Worm (Caenorhabditis elegans) whole organism, young adult: ENCODE measurements around the gene C16C8.7.
A peak's percentile ranks its signal among the peaks of the same experiment; 100 is the strongest.
"Not testable (repeated sequence)": the region's sequence is repeated elsewhere in the genome, so short reads cannot be mapped to it uniquely, and the experiment has no call there.

Source experiments
- D2030.7 ChIP-seq: fragments of 200-800 bp; sonication (Bioruptor generic); IDR thresholded peaks from 2 replicates; pipeline ENCODE4 v1.3.6; 2022; ENCODE audit warnings: missing genetic modification reagents, missing genetic modification characterization, missing compliant biosample characterization
- F23B12.7 ChIP-seq: sonication (generic microtip); optimal IDR thresholded peaks from 2 replicates; lab custom pipeline; 2017; ENCODE audit warnings: missing genetic modification characterization, mild to moderate bottlenecking, missing compliant biosample characterization, antibody characterized with exemption, moderate library complexity; ENCODE audit not compliant: insufficient read depth
- F33H1.4 ChIP-seq: fragments of 200-800 bp; sonication (Bioruptor generic); IDR thresholded peaks from 2 replicates; pipeline ENCODE4 v1.3.6; 2022; ENCODE audit warnings: missing genetic modification reagents, missing genetic modification characterization, missing compliant biosample characterization
- F49E8.2 ChIP-seq: sonication (generic microtip); optimal IDR thresholded peaks from 3 replicates; lab custom pipeline; 2017; ENCODE audit warnings: missing genetic modification characterization, mild to moderate bottlenecking, missing compliant biosample characterization, antibody characterized with exemption, moderate library complexity; ENCODE audit not compliant: insufficient read depth
- Y79H2A.3 ChIP-seq: fragments of 200-800 bp; sonication (Bioruptor generic); conservative IDR thresholded peaks from 2 replicates; pipeline ENCODE4 v1.3.6; 2022; ENCODE audit warnings: missing genetic modification reagents, missing genetic modification characterization, missing compliant biosample characterization
- Y95B8A.8 ChIP-seq: fragments of 200-800 bp; sonication (Bioruptor generic); IDR thresholded peaks from 2 replicates; pipeline ENCODE4 v1.3.6; 2022; ENCODE audit warnings: missing genetic modification reagents, missing genetic modification characterization, missing compliant biosample characterization
- akir-1 ChIP-seq: fragments of 200-800 bp; sonication (Bioruptor generic); optimal IDR thresholded peaks from 2 replicates; lab custom pipeline; 2018; ENCODE audit warnings: mild to moderate bottlenecking, missing genetic modification characterization, moderate library complexity, missing compliant biosample characterization
- ama-1 ChIP-seq, 3 experiments: fragments of 150-350 bp in 1 of 3; sonication (generic microtip) in 2 of 3; optimal IDR thresholded peaks; 2 replicates each; lab custom pipeline; 2014 to 2018; ENCODE audit warnings: missing biosample characterization in 2 of 3, missing genetic modification characterization in 2 of 3, missing genetic modification reagents in 2 of 3
- aptf-2 ChIP-seq: fragments of 200-800 bp; sonication (Bioruptor generic); conservative IDR thresholded peaks from 2 replicates; pipeline ENCODE4 v1.3.6; 2022; ENCODE audit warnings: missing genetic modification reagents, missing genetic modification characterization, missing compliant biosample characterization
- athp-1 ChIP-seq: sonication (generic microtip); optimal IDR thresholded peaks from 2 replicates; lab custom pipeline; 2017; ENCODE audit warnings: mild to moderate bottlenecking, missing genetic modification characterization, missing compliant biosample characterization
- attf-3 ChIP-seq: fragments of 200-800 bp; sonication (Bioruptor generic); conservative IDR thresholded peaks from 2 replicates; pipeline ENCODE4 v1.3.6; 2022; ENCODE audit warnings: missing genetic modification reagents, missing genetic modification characterization, missing compliant biosample characterization
- ceh-27 ChIP-seq: fragments of 200-800 bp; sonication (Bioruptor generic); optimal IDR thresholded peaks from 2 replicates; lab custom pipeline; 2018; ENCODE audit warnings: mild to moderate bottlenecking, missing genetic modification characterization, moderate library complexity, missing compliant biosample characterization
- dpff-1 ChIP-seq: sonication (generic microtip); optimal IDR thresholded peaks from 2 replicates; lab custom pipeline; 2017; ENCODE audit warnings: mild to moderate bottlenecking, missing genetic modification characterization, missing compliant biosample characterization
- efl-1 ChIP-seq: fragments of 150-350 bp; optimal IDR thresholded peaks from 2 replicates; lab custom pipeline; 2014; ENCODE audit warnings: missing biosample characterization, missing genetic modification reagents, missing genetic modification characterization
- fkh-3 ChIP-seq: sonication (generic microtip); optimal IDR thresholded peaks from 2 replicates; lab custom pipeline; 2016; ENCODE audit warnings: mild to moderate bottlenecking, missing genetic modification characterization, missing compliant biosample characterization
- let-526 ChIP-seq: fragments of 200-800 bp; sonication (Bioruptor generic); IDR thresholded peaks from 2 replicates; pipeline ENCODE4 v1.3.6; 2022; ENCODE audit warnings: missing genetic modification reagents, missing genetic modification characterization, missing compliant biosample characterization
- lsl-1 ChIP-seq: fragments of 200-800 bp; sonication (Bioruptor generic); optimal IDR thresholded peaks from 2 replicates; lab custom pipeline; 2018; ENCODE audit warnings: mild to moderate bottlenecking, missing genetic modification characterization, moderate library complexity, missing compliant biosample characterization
- lsy-27 ChIP-seq: sonication (generic microtip); optimal IDR thresholded peaks from 2 replicates; lab custom pipeline; 2017; ENCODE audit warnings: missing genetic modification characterization, mild to moderate bottlenecking, missing compliant biosample characterization, antibody characterized with exemption, missing genotype, borderline replicate concordance; ENCODE audit not compliant: insufficient read depth
- madf-6 ChIP-seq: fragments of 200-800 bp; sonication (Bioruptor generic); IDR thresholded peaks from 2 replicates; pipeline ENCODE4 v1.3.6; 2022; ENCODE audit warnings: missing genetic modification reagents, missing genetic modification characterization, missing compliant biosample characterization
- mcd-1 ChIP-seq: fragments of 200-800 bp; sonication (Bioruptor generic); IDR thresholded peaks from 2 replicates; pipeline ENCODE4 v1.3.6; 2022; ENCODE audit warnings: missing genetic modification reagents, missing genetic modification characterization, missing compliant biosample characterization
- mel-28 ChIP-seq: sonication (generic microtip); optimal IDR thresholded peaks from 2 replicates; lab custom pipeline; 2016; ENCODE audit warnings: borderline replicate concordance, mild to moderate bottlenecking, missing genetic modification characterization, missing compliant biosample characterization
- rec-8 ChIP-seq, 2 experiments: sonication (generic microtip); optimal IDR thresholded peaks; 2 replicates each; lab custom pipeline; 2016; ENCODE audit warnings: mild to moderate bottlenecking in 2 of 2, missing genetic modification characterization in 2 of 2, missing genetic modification reagents in 2 of 2, missing genotype in 2 of 2, missing biosample characterization in 1 of 2, missing compliant biosample characterization in 1 of 2, moderate library complexity in 1 of 2
- unc-130 ChIP-seq: sonication (generic microtip); optimal IDR thresholded peaks from 2 replicates; lab custom pipeline; 2016; ENCODE audit warnings: missing genetic modification reagents, missing genetic modification characterization, missing compliant biosample characterization
- xnd-1 ChIP-seq: sonication (generic microtip); optimal IDR thresholded peaks from 2 replicates; lab custom pipeline; 2016; ENCODE audit warnings: missing genotype, missing genetic modification reagents, missing genetic modification characterization, missing compliant biosample characterization
- zfh-2 ChIP-seq: fragments of 200-800 bp; sonication (Bioruptor generic); conservative IDR thresholded peaks from 2 replicates; pipeline ENCODE4 v1.3.6; 2022; ENCODE audit warnings: missing genetic modification reagents, missing genetic modification characterization, missing compliant biosample characterization

The C16C8.7 gene

DNA sequence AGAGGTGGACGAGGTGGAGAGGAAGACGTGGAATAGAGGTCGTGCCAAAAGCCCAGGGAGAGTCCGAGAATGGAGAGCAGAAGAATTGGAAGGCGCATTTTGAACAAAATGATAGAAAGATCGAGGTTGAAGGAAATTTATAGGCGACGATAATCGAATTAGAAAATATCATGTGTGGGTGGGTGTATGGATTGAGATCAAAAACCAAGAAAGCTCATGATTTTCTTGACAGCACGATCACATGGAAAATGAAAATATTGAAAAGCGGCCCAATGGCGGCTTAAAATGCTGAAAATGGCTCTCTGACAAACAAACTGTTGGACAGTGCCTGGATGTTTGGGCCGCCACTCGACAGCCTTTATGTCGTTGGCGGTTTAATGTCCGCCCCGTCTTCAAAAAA lies 3.1 kb upstream of the C16C8.7 start, which contains the start of gene C16C8.9:
C16C8.9 (minus strand) TSS at position 101 of the 400 bp plus-strand sequence.
- no peak for TF ChIP-seq mcd-1 (GFP tag; lab: Robert Waterston, UW)
- no peak for TF ChIP-seq mel-28

DNA sequence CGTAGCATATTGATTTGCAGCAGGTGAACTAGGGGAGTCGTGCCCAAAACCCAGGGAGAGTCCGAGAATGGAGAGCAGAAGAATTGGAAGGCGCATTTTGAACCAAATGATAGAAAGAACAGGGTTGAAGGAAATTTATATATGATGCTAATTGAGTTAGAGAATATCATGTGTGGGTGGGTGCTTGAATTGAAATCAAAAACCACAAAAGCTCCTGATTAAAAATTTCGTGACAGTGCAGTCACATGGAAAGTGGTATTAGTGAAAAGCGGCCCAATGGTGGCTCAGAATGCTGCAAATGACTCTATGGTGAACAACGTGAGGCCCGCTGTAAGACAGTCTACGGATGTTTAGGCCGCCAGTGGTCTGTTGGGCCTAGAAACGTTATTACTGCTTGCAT lies 1.6 kb upstream of the C16C8.7 start, which contains the start of gene C16C8.8:
C16C8.8 (minus strand) TSS at position 101 of the 400 bp plus-strand sequence.
- TF ChIP-seq Y79H2A.3 (GFP tag; lab: Robert Waterston, UW): no peak
- TF ChIP-seq, all 124 proteins: peak for 0

DNA sequence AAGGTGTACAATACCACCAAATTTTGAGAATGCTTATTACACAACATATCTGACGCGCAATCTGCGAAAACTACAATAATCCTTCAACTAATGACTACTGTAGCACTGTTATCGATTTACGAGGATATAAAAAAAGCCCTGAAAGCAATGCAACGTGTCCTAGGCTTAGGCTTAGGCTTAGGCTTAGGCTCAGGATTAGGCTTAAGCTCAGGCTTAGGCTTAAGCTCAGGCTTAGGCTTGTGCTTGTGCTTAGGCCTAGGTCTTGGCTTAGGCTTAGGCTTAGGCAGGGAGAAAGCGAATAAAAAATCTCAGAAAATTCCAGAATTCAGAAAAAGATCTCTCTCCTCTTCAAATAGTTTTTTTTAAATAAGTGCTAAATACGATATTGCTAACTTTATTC lies 749 bp downstream of the C16C8.7 start:
- TF ChIP-seq attf-3 (GFP tag; lab: Robert Waterston, UW) (no peak), Y95B8A.8 (GFP tag; lab: Robert Waterston, UW) (no peak), fkh-3 (tag; lab: Kevin White, UChicago) (no peak), let-526 (GFP tag; lab: Robert Waterston, UW) (no peak), efl-1 (no peak)

ce11 chrII:3458209-3458608 lies 1.7 kb downstream of the C16C8.7 start, which contains the start of the genes C16C8.26 and C16C8.19:
Gene C16C8.26 (minus strand): TSS chrII:3458309.
Gene C16C8.19 (plus strand): TSS chrII:3458487.
- TF ChIP-seq akir-1: no peak
- TF ChIP-seq aptf-2 (GFP tag; lab: Robert Waterston, UW): no peak
- no peak for TF ChIP-seq lsl-1 (GFP tag; lab: Kevin White, UChicago)
- TF ChIP-seq efl-1: no peak
- TF ChIP-seq lsy-27 (tag; lab: Kevin White, UChicago): no peak
- no peak for TF ChIP-seq ama-1 (optimal IDR thresholded peaks at IDR 0.05; lab: Kevin White, UChicago)
- no peak for TF ChIP-seq ama-1 (GFP tag; optimal IDR thresholded peaks at IDR 0.05; lab: Kevin White, UChicago)

DNA sequence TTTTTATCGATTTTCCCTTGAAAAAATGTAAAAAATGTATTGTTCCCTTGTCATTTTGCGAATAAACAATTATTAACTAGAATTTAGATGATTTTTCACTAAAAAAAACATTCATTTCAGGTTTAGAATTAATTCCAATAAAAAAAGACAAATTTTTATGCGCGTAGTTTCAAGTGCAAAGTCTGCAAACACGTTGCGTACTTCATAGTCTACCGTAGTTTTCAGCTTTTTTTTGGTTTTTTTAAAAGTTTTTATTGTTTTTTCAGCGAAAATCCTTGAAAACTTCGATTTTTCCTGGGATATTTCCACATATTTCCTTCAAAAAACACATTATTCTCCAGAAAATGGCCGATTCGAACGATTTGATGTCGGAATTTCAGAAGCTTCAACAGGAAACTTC lies 6.4 kb downstream of the C16C8.7 start, which contains the start of gene C16C8.11:
C16C8.11 (plus strand) TSS at position 188 of the 400 bp plus-strand sequence.
- TF ChIP-seq xnd-1 (peak; percentile 7), dpff-1 (no peak), unc-130 (no peak), lsl-1 (GFP tag; lab: Kevin White, UChicago) (peak; percentile 80), F33H1.4 (GFP tag; lab: Robert Waterston, UW) (0 out of 2 replicates have a peak, but pooled peaks have one; percentile 25), athp-1 (tag; lab: Kevin White, UChicago) (peak; percentile 20), madf-6 (GFP tag; lab: Robert Waterston, UW) (peak; percentile 51; the same call in 1 of the 2 replicates)

DNA sequence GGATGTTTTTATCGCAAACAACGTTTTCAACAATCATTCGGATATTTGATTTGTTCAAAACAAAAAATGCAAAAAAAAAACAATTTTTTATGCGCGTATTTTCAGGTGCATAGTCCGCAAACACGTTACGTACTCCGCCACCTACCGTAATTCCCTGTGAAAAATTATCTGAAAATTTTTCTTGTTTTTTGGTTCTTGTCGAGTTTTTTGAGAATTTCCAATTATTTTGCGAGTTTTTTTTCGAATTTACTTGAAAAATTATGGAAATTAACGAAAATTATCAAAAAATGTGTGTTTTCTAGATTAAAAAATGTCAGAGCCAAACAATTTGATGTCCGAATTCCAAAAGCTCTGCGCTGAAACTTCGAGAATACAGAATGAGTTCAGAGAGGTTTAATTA lies 7.5 kb downstream of the C16C8.7 start, which contains the start of gene C16C8.12:
C16C8.12 (plus strand) TSS at position 301 of the 400 bp plus-strand sequence.
- no peak for TF ChIP-seq rec-8 (tag; optimal IDR thresholded peaks at IDR 0.05; lab: Kevin White, UChicago)
- peak; percentile 72 for TF ChIP-seq lsl-1 (GFP tag; lab: Kevin White, UChicago)
- TF ChIP-seq ceh-27 (GFP tag; lab: Kevin White, UChicago): no peak
- peak; percentile 18; the same call in 1 of the 2 replicates for TF ChIP-seq D2030.7 (GFP tag; lab: Robert Waterston, UW)
- no peak for TF ChIP-seq akir-1
- no peak for TF ChIP-seq F23B12.7
- TF ChIP-seq, all 124 proteins: peak for 2

- not testable (repeated sequence) for TF ChIP-seq D2030.7 (GFP tag; lab: Robert Waterston, UW); F49E8.2 (tag; lab: Kevin White, UChicago); zfh-2 (GFP tag; lab: Robert Waterston, UW)
Observed at ce11 chrII:3449514-3449913, 10.4 kb downstream of the C16C8.7 start, which contains the start of gene C16C8.14. Gene C16C8.14 (plus strand): TSS chrII:3449814.
